Fruit fly (Drosophila melanogaster) whole organism, embryonic: Measurements from ENCODE around the gene Cks85A.

Source experiments
- Bgb ChIP-seq: fragments of 200-800 bp; sonication (Bioruptor generic); IDR thresholded peaks from 2 replicates; pipeline ENCODE4 v1.3.6; 2022; ENCODE audit warnings: missing biosample characterization, missing genetic modification characterization; ENCODE audit not compliant: partially characterized antibody
- CG10274 ChIP-seq: fragments of 200-800 bp; sonication (Bioruptor generic); optimal IDR thresholded peaks from 3 replicates; lab custom pipeline; 2017; ENCODE audit warnings: missing biosample characterization, mild to moderate bottlenecking, missing genetic modification characterization
- CG10321 ChIP-seq: fragments of 200-800 bp; sonication (Bioruptor generic); IDR thresholded peaks from 2 replicates; pipeline ENCODE4 v1.3.6; 2022; ENCODE audit warnings: missing biosample characterization, missing genetic modification characterization
- CG11695 ChIP-seq: fragments of 200-800 bp; sonication (Bioruptor generic); IDR thresholded peaks from 3 replicates; pipeline ENCODE4 v1.3.6; 2022; ENCODE audit warnings: missing biosample characterization, missing genetic modification characterization
- CG1233 ChIP-seq: fragments of 200-800 bp; sonication (Bioruptor generic); optimal IDR thresholded peaks from 4 replicates; lab custom pipeline; 2018; ENCODE audit warnings: missing biosample characterization, mild to moderate bottlenecking, missing genetic modification characterization
- CG12769 ChIP-seq: fragments of 200-800 bp; sonication (Bioruptor generic); optimal IDR thresholded peaks from 2 replicates; lab custom pipeline; 2019; ENCODE audit warnings: missing biosample characterization, mild to moderate bottlenecking, missing genetic modification characterization, moderate library complexity
- CG13424 ChIP-seq: fragments of 200-800 bp; sonication (Bioruptor generic); optimal IDR thresholded peaks from 2 replicates; lab custom pipeline; 2019; ENCODE audit warnings: missing biosample characterization, mild to moderate bottlenecking, missing genetic modification characterization, moderate library complexity
- CG14667 ChIP-seq: fragments of 200-800 bp; sonication (Bioruptor generic); IDR thresholded peaks from 2 replicates; pipeline ENCODE4 v1.3.6; 2022; ENCODE audit warnings: missing biosample characterization, missing genetic modification characterization
- CG17385 ChIP-seq: fragments of 200-800 bp; sonication (Bioruptor generic); optimal IDR thresholded peaks from 3 replicates; lab custom pipeline; 2018; ENCODE audit warnings: missing biosample characterization, mild to moderate bottlenecking, missing genetic modification characterization
- CG3065 ChIP-seq: fragments of 200-800 bp; sonication (Bioruptor generic); optimal IDR thresholded peaks from 2 replicates; lab custom pipeline; 2016; ENCODE audit warnings: missing biosample characterization, missing genetic modification characterization
- CG4360 ChIP-seq: fragments of 200-800 bp; sonication (Bioruptor generic); IDR thresholded peaks from 2 replicates; pipeline ENCODE4 v1.3.6; 2022; ENCODE audit warnings: missing biosample characterization, missing genetic modification characterization
- CG5953 ChIP-seq: fragments of 200-800 bp; sonication (Bioruptor generic); IDR thresholded peaks from 2 replicates; pipeline ENCODE4 v1.3.6; 2022; ENCODE audit warnings: missing biosample characterization, missing genetic modification characterization
- CG6272 ChIP-seq: fragments of 200-800 bp; sonication (Bioruptor generic); IDR thresholded peaks from 2 replicates; pipeline ENCODE4 v1.3.6; 2022; ENCODE audit warnings: missing biosample characterization, missing genetic modification characterization
- CG6854 ChIP-seq: fragments of 200-800 bp; sonication (Bioruptor generic); optimal IDR thresholded peaks from 3 replicates; lab custom pipeline; 2017; ENCODE audit warnings: missing biosample characterization, mild to moderate bottlenecking, missing genetic modification characterization
- CG9437 ChIP-seq: fragments of 200-800 bp; sonication (Bioruptor generic); optimal IDR thresholded peaks from 2 replicates; lab custom pipeline; 2018; ENCODE audit warnings: missing biosample characterization, mild to moderate bottlenecking, missing genetic modification characterization
- CG9727 ChIP-seq: fragments of 200-800 bp; sonication (Bioruptor generic); optimal IDR thresholded peaks from 3 replicates; lab custom pipeline; 2017; ENCODE audit warnings: missing biosample characterization, mild to moderate bottlenecking, missing genetic modification characterization
- CTCF ChIP-seq: fragments of 200-800 bp; sonication (Bioruptor generic); optimal IDR thresholded peaks from 2 replicates; lab custom pipeline; 2017; ENCODE audit warnings: missing biosample characterization, mild to moderate bottlenecking, missing genetic modification characterization, moderate library complexity
- Doc3 ChIP-seq: fragments of 200-800 bp; sonication (Bioruptor generic); IDR thresholded peaks from 3 replicates; pipeline ENCODE4 v1.3.6; 2022; ENCODE audit warnings: missing biosample characterization, missing genetic modification characterization; ENCODE audit not compliant: partially characterized antibody
- E2f1 ChIP-seq: fragments of 200-800 bp; sonication (Bioruptor generic); IDR thresholded peaks from 2 replicates; pipeline ENCODE4 v1.3.6; 2022; ENCODE audit warnings: missing biosample characterization, missing genetic modification characterization
- Elba2 ChIP-seq: fragments of 200-800 bp; sonication (Bioruptor generic); optimal IDR thresholded peaks from 3 replicates; lab custom pipeline; 2016; ENCODE audit warnings: missing biosample characterization, missing genetic modification characterization
- HHEX ChIP-seq: fragments of 200-800 bp; sonication (Bioruptor generic); optimal IDR thresholded peaks from 3 replicates; lab custom pipeline; 2017; ENCODE audit warnings: missing biosample characterization, mild to moderate bottlenecking, missing genetic modification characterization, missing genetic modification reagents
- HLH4C ChIP-seq: fragments of 200-800 bp; sonication (Bioruptor generic); IDR thresholded peaks from 3 replicates; pipeline ENCODE4 v1.3.6; 2022; ENCODE audit warnings: missing biosample characterization, missing genetic modification characterization; ENCODE audit not compliant: partially characterized antibody
- Hey ChIP-seq: fragments of 200-800 bp; sonication (Bioruptor generic); optimal IDR thresholded peaks from 3 replicates; lab custom pipeline; 2018; ENCODE audit warnings: missing biosample characterization, mild to moderate bottlenecking, missing genetic modification characterization
- HmgD ChIP-seq: fragments of 200-800 bp; sonication (Bioruptor generic); optimal IDR thresholded peaks from 3 replicates; lab custom pipeline; 2016; ENCODE audit warnings: missing biosample characterization, missing genetic modification characterization
- Hmr ChIP-seq: fragments of 200-800 bp; sonication (Bioruptor generic); optimal IDR thresholded peaks from 3 replicates; lab custom pipeline; 2017; ENCODE audit warnings: mild to moderate bottlenecking, missing biosample characterization, missing genetic modification reagents, missing genetic modification characterization
- Hr39 ChIP-seq: fragments of >200 bp; optimal IDR thresholded peaks from 2 replicates; lab custom pipeline; 2017
- MBD-R2 ChIP-seq: fragments of 200-800 bp; sonication (Bioruptor generic); IDR thresholded peaks from 2 replicates; pipeline ENCODE4 v1.3.6; 2022; ENCODE audit warnings: missing biosample characterization, missing genetic modification characterization
- Med ChIP-seq: fragments of 200-800 bp; sonication (Bioruptor generic); peaks from one replicate; lab custom pipeline; 2016; ENCODE audit warnings: missing biosample characterization, missing genetic modification characterization, mild to moderate bottlenecking, inconsistent platforms, moderate library complexity
- Mes4 ChIP-seq: fragments of 200-800 bp; sonication (Bioruptor generic); optimal IDR thresholded peaks from 2 replicates; lab custom pipeline; 2016; ENCODE audit warnings: missing biosample characterization, missing genetic modification characterization
- Poxn ChIP-seq: fragments of 200-800 bp; sonication (Bioruptor generic); IDR thresholded peaks from 2 replicates; pipeline ENCODE4 v1.3.6; 2022; ENCODE audit warnings: missing biosample characterization, missing genetic modification characterization
- Scr ChIP-seq: fragments of 200-800 bp; sonication (Bioruptor generic); IDR thresholded peaks from 2 replicates; pipeline ENCODE4 v1.3.6; 2022; ENCODE audit warnings: missing biosample characterization, missing genetic modification characterization; ENCODE audit not compliant: partially characterized antibody
- Usf ChIP-seq: fragments of 200-800 bp; sonication (Bioruptor generic); optimal IDR thresholded peaks from 2 replicates; lab custom pipeline; 2017; ENCODE audit warnings: missing genotype, missing biosample characterization, missing genetic modification characterization
- ash1 ChIP-seq: fragments of 200-800 bp; sonication (Bioruptor generic); optimal IDR thresholded peaks from 2 replicates; lab custom pipeline; 2018; ENCODE audit warnings: missing biosample characterization, mild to moderate bottlenecking, missing genetic modification characterization
- bab2 ChIP-seq: fragments of 200-800 bp; sonication (Bioruptor generic); optimal IDR thresholded peaks from 2 replicates; lab custom pipeline; 2016; ENCODE audit warnings: missing biosample characterization, missing genetic modification characterization
- bsh ChIP-seq, 2 experiments: fragments of 200-800 bp; sonication (Bioruptor generic); optimal IDR thresholded peaks; 2 replicates each; lab custom pipeline; 2017 to 2018; ENCODE audit warnings: mild to moderate bottlenecking in 2 of 2, missing biosample characterization in 2 of 2, missing genetic modification characterization in 2 of 2, moderate library complexity in 1 of 2
- caup ChIP-seq: fragments of 200-800 bp; sonication (Bioruptor generic); optimal IDR thresholded peaks from 3 replicates; lab custom pipeline; 2017; ENCODE audit warnings: missing biosample characterization, mild to moderate bottlenecking, missing genetic modification characterization, moderate library complexity; ENCODE audit not compliant: severe bottlenecking
- ems ChIP-seq: fragments of 200-800 bp; sonication (Bioruptor generic); optimal IDR thresholded peaks from 3 replicates; lab custom pipeline; 2016; ENCODE audit warnings: missing biosample characterization, missing genetic modification characterization
- gem ChIP-seq: fragments of 200-800 bp; sonication (Bioruptor generic); optimal IDR thresholded peaks from 2 replicates; lab custom pipeline; 2019; ENCODE audit warnings: missing biosample characterization, mild to moderate bottlenecking, missing genetic modification characterization, moderate library complexity
- grau ChIP-seq: fragments of 200-800 bp; optimal IDR thresholded peaks from 3 replicates; lab custom pipeline; 2019; ENCODE audit warnings: missing biosample characterization, mild to moderate bottlenecking, missing genetic modification characterization, moderate library complexity
- jigr1 ChIP-seq: fragments of 200-800 bp; sonication (Bioruptor generic); IDR thresholded peaks from 3 replicates; pipeline ENCODE4 v1.3.6; 2022; ENCODE audit warnings: missing biosample characterization, missing genetic modification characterization
- kah ChIP-seq: fragments of 200-800 bp; sonication (Bioruptor generic); optimal IDR thresholded peaks from 2 replicates; lab custom pipeline; 2018; ENCODE audit warnings: missing biosample characterization, mild to moderate bottlenecking, missing genetic modification characterization
- ken ChIP-seq: fragments of 200-800 bp; sonication (Bioruptor generic); IDR thresholded peaks from 3 replicates; pipeline ENCODE4 v1.3.6; 2022; ENCODE audit warnings: missing biosample characterization, missing genetic modification characterization
- p53 ChIP-seq: fragments of 200-800 bp; sonication (Bioruptor generic); optimal IDR thresholded peaks from 2 replicates; lab custom pipeline; 2016; ENCODE audit warnings: missing biosample characterization, missing genetic modification characterization
- pfk ChIP-seq: fragments of 200-800 bp; sonication (Bioruptor generic); optimal IDR thresholded peaks from 2 replicates; lab custom pipeline; 2018; ENCODE audit warnings: missing biosample characterization, mild to moderate bottlenecking, missing genetic modification characterization, moderate library complexity
- pros ChIP-seq: fragments of 200-800 bp; sonication (Bioruptor generic); optimal IDR thresholded peaks from 3 replicates; lab custom pipeline; 2019; ENCODE audit warnings: missing biosample characterization, mild to moderate bottlenecking, missing genetic modification characterization, moderate library complexity
- pum ChIP-seq: fragments of 200-800 bp; sonication (Bioruptor generic); optimal IDR thresholded peaks from 2 replicates; lab custom pipeline; 2016; ENCODE audit warnings: missing biosample characterization, missing genetic modification characterization
- pzg ChIP-seq: fragments of 200-800 bp; sonication (Bioruptor generic); optimal IDR thresholded peaks from 3 replicates; lab custom pipeline; 2018; ENCODE audit warnings: missing biosample characterization, mild to moderate bottlenecking, missing genetic modification characterization, moderate library complexity
- repo ChIP-seq: fragments of 200-800 bp; sonication (Bioruptor generic); optimal IDR thresholded peaks from 2 replicates; lab custom pipeline; 2016; ENCODE audit warnings: missing biosample characterization, missing genetic modification characterization
- sima ChIP-seq: fragments of 200-800 bp; sonication (Bioruptor generic); optimal IDR thresholded peaks from 2 replicates; lab custom pipeline; 2016; ENCODE audit warnings: missing biosample characterization, missing genetic modification characterization
- tx ChIP-seq: fragments of 200-800 bp; sonication (Bioruptor generic); optimal IDR thresholded peaks from 2 replicates; lab custom pipeline; 2016; ENCODE audit warnings: missing biosample characterization, missing genetic modification characterization
- z ChIP-seq: fragments of 200-800 bp; sonication (Bioruptor generic); IDR thresholded peaks from 3 replicates; pipeline ENCODE4 v1.3.6; 2022; ENCODE audit warnings: missing biosample characterization, missing genetic modification characterization

The Cks85A gene

dm6 chr3R:8694110-8694826 is 24.0 kb downstream of the Cks85A start (continued):
- TF ChIP-seq p53 (GFP tag; lab: Kevin White, UChicago): no peak
- TF ChIP-seq repo (GFP tag; lab: Kevin White, UChicago): no peak
- TF ChIP-seq Hmr: peak; percentile 80
- TF ChIP-seq bab2: no peak
- TF ChIP-seq MBD-R2 (GFP tag; lab: Robert Waterston, UW): no peak
- TF ChIP-seq sima: no peak
- peak; percentile 32 for TF ChIP-seq HHEX (GFP tag; lab: Kevin White, UChicago)
- TF ChIP-seq pzg: no peak
- TF ChIP-seq CG12769 (tag; lab: Kevin White, UChicago): no peak
- TF ChIP-seq tx (GFP tag; lab: Kevin White, UChicago): no peak
- no peak for TF ChIP-seq jigr1 (GFP tag; lab: Robert Waterston, UW)
- TF ChIP-seq CG14667 (GFP tag; lab: Robert Waterston, UW): no peak
- no peak for TF ChIP-seq Hr39
- TF ChIP-seq pfk (GFP tag; lab: Kevin White, UChicago): peak; percentile 33
- TF ChIP-seq kah: no peak
- no peak for TF ChIP-seq CG13424 (tag; lab: Kevin White, UChicago)
- TF ChIP-seq caup (GFP tag; lab: Kevin White, UChicago): peak; percentile 59
- TF ChIP-seq gem (tag; lab: Kevin White, UChicago): no peak
- TF ChIP-seq CG6272 (GFP tag; lab: Robert Waterston, UW): no peak
- TF ChIP-seq Mes4 (GFP tag; lab: Kevin White, UChicago): no peak
- no peak for TF ChIP-seq E2f1 (GFP tag; lab: Robert Waterston, UW)
- no peak for TF ChIP-seq ems (GFP tag; lab: Kevin White, UChicago)
- TF ChIP-seq HLH4C: no peak
- no peak for TF ChIP-seq CG9437
- TF ChIP-seq Doc3 (GFP tag; lab: Robert Waterston, UW): no peak
- TF ChIP-seq CG1233 (GFP tag; lab: Kevin White, UChicago): no peak
- no peak for TF ChIP-seq Poxn (GFP tag; lab: Robert Waterston, UW)
- TF ChIP-seq grau (tag; lab: Kevin White, UChicago): no peak
- no peak for TF ChIP-seq Hey (tag; lab: Kevin White, UChicago)
- TF ChIP-seq Med: no peak
- TF ChIP-seq Elba2: no peak
- no peak for TF ChIP-seq CG10274
- TF ChIP-seq CG11695 (GFP tag; lab: Robert Waterston, UW): no peak
- TF ChIP-seq CG4360 (GFP tag; lab: Robert Waterston, UW): no peak
- no peak for TF ChIP-seq pum
- TF ChIP-seq CG3065: no peak
- TF ChIP-seq ash1 (GFP tag; lab: Kevin White, UChicago): no peak
- TF ChIP-seq CG17385 (GFP tag; lab: Kevin White, UChicago): no peak
- TF ChIP-seq pros (GFP tag; lab: Kevin White, UChicago): no peak
- no peak for TF ChIP-seq Scr (GFP tag; lab: Robert Waterston, UW)
- TF ChIP-seq HmgD (GFP tag; lab: Kevin White, UChicago): no peak
- no peak for TF ChIP-seq bsh (GFP tag; optimal IDR thresholded peaks at IDR 0.05; lab: Kevin White, UChicago)
- TF ChIP-seq CG9727 (GFP tag; lab: Kevin White, UChicago): peak; percentile 42
- TF ChIP-seq CTCF (GFP tag; lab: Kevin White, UChicago): no peak
- no peak for TF ChIP-seq Usf (GFP tag; lab: Kevin White, UChicago)
- TF ChIP-seq CG5953 (GFP tag; lab: Robert Waterston, UW): no peak
- peak; percentile 89 for TF ChIP-seq z (GFP tag; lab: Robert Waterston, UW)
- TF ChIP-seq CG6854: peak; percentile 77
- TF ChIP-seq ken (GFP tag; lab: Robert Waterston, UW): no peak
- TF ChIP-seq Bgb (GFP tag; lab: Robert Waterston, UW): no peak
- peak; percentile 20; the same call in 1 of the 2 replicates for TF ChIP-seq CG10321 (GFP tag; lab: Robert Waterston, UW)
